Fruit fly (Drosophila melanogaster) whole organism, embryonic: ENCODE results near the gene CG7058.
A peak's percentile ranks its signal among the peaks of the same experiment; 100 is the strongest.

ENCODE experiments used
- Adf1 ChIP-seq: fragments of 200-800 bp; sonication (Bioruptor generic); IDR thresholded peaks from 2 replicates; pipeline ENCODE4 v1.3.6; 2022; ENCODE audit warnings: missing biosample characterization, missing genetic modification characterization
- Asciz ChIP-seq: fragments of 200-800 bp; sonication (Bioruptor generic); optimal IDR thresholded peaks from 2 replicates; lab custom pipeline; 2017; ENCODE audit warnings: missing biosample characterization, mild to moderate bottlenecking, missing genetic modification characterization, missing genetic modification reagents
- B-H1 ChIP-seq: fragments of 200-800 bp; sonication (Bioruptor generic); IDR thresholded peaks from 3 replicates; pipeline ENCODE4 v1.3.6; 2022; ENCODE audit warnings: missing biosample characterization, missing genetic modification characterization
- CG10462 ChIP-seq: fragments of 200-800 bp; sonication (Bioruptor generic); optimal IDR thresholded peaks from 2 replicates; lab custom pipeline; 2016; ENCODE audit warnings: missing biosample characterization, missing genetic modification characterization
- CG10543 ChIP-seq: fragments of 200-800 bp; sonication (Bioruptor generic); optimal IDR thresholded peaks from 3 replicates; lab custom pipeline; 2017; ENCODE audit warnings: missing biosample characterization, mild to moderate bottlenecking, missing genetic modification characterization, moderate library complexity
- CG10959 ChIP-seq: fragments of 200-800 bp; sonication (Bioruptor generic); IDR thresholded peaks from 2 replicates; pipeline ENCODE4 v1.3.6; 2022; ENCODE audit warnings: missing biosample characterization, missing genetic modification characterization
- CG11085 ChIP-seq: fragments of 200-800 bp; sonication (Bioruptor generic); IDR thresholded peaks from 2 replicates; pipeline ENCODE4 v1.3.6; 2022; ENCODE audit warnings: missing biosample characterization, missing genetic modification characterization
- CG12071 ChIP-seq: fragments of 200-800 bp; sonication (Bioruptor generic); optimal IDR thresholded peaks from 3 replicates; lab custom pipeline; 2018; ENCODE audit warnings: missing biosample characterization, mild to moderate bottlenecking, missing genetic modification characterization
- CG12744 ChIP-seq: fragments of 200-800 bp; sonication (Bioruptor generic); optimal IDR thresholded peaks from 2 replicates; lab custom pipeline; 2016; ENCODE audit warnings: missing biosample characterization, missing genetic modification characterization
- CG13894 ChIP-seq: fragments of 200-800 bp; sonication (Bioruptor generic); optimal IDR thresholded peaks from 3 replicates; lab custom pipeline; 2018; ENCODE audit warnings: missing biosample characterization, mild to moderate bottlenecking, missing genetic modification characterization, moderate library complexity
- CG15073 ChIP-seq: fragments of 200-800 bp; sonication (Bioruptor generic); optimal IDR thresholded peaks from 2 replicates; lab custom pipeline; 2016; ENCODE audit warnings: missing biosample characterization, missing genetic modification characterization
- CG15479 ChIP-seq: fragments of 200-800 bp; sonication (Bioruptor generic); optimal IDR thresholded peaks from 3 replicates; lab custom pipeline; 2019; ENCODE audit warnings: missing biosample characterization, mild to moderate bottlenecking, missing genetic modification characterization, moderate library complexity
- CG1647 ChIP-seq: fragments of 200-800 bp; sonication (Bioruptor generic); optimal IDR thresholded peaks from 3 replicates; lab custom pipeline; 2016; ENCODE audit warnings: missing biosample characterization, missing genetic modification characterization
- CG17361 ChIP-seq: fragments of 200-800 bp; sonication (Bioruptor generic); IDR thresholded peaks from 3 replicates; pipeline ENCODE4 v1.3.6; 2022; ENCODE audit warnings: missing biosample characterization, missing genetic modification characterization
- CG17568 ChIP-seq: fragments of 200-800 bp; sonication (Bioruptor generic); optimal IDR thresholded peaks from 2 replicates; lab custom pipeline; 2018; ENCODE audit warnings: missing biosample characterization, mild to moderate bottlenecking, missing genetic modification characterization, moderate library complexity
- CG32767 ChIP-seq: fragments of 200-800 bp; sonication (Bioruptor generic); IDR thresholded peaks from 2 replicates; pipeline ENCODE4 v1.3.6; 2022; ENCODE audit warnings: missing biosample characterization, missing genetic modification characterization
- CG3281 ChIP-seq: fragments of 200-800 bp; sonication (Bioruptor generic); optimal IDR thresholded peaks from 3 replicates; lab custom pipeline; 2017; ENCODE audit warnings: missing biosample characterization, mild to moderate bottlenecking, missing genetic modification characterization
- CG42726 ChIP-seq: fragments of 200-800 bp; sonication (Bioruptor generic); IDR thresholded peaks from 2 replicates; pipeline ENCODE4 v1.3.6; 2022; ENCODE audit warnings: missing biosample characterization, missing genetic modification characterization; ENCODE audit not compliant: partially characterized antibody
- CG4282 ChIP-seq: fragments of 200-800 bp; sonication (Bioruptor generic); optimal IDR thresholded peaks from 2 replicates; lab custom pipeline; 2016; ENCODE audit warnings: missing biosample characterization, missing genetic modification characterization
- CG7745 ChIP-seq: fragments of 200-800 bp; sonication (Bioruptor generic); optimal IDR thresholded peaks from 2 replicates; lab custom pipeline; 2018; ENCODE audit warnings: missing biosample characterization, mild to moderate bottlenecking, missing genetic modification characterization, moderate library complexity
- CG8089 ChIP-seq: fragments of 200-800 bp; sonication (Bioruptor generic); optimal IDR thresholded peaks from 3 replicates; lab custom pipeline; 2016; ENCODE audit warnings: missing biosample characterization, missing genetic modification characterization
- CG8359 ChIP-seq: fragments of 200-800 bp; sonication (Bioruptor generic); optimal IDR thresholded peaks from 2 replicates; lab custom pipeline; 2017; ENCODE audit warnings: missing biosample characterization, mild to moderate bottlenecking, missing genetic modification characterization, borderline replicate concordance
- Dip3 ChIP-seq: fragments of 200-800 bp; sonication (Bioruptor generic); optimal IDR thresholded peaks from 3 replicates; lab custom pipeline; 2016; ENCODE audit warnings: missing biosample characterization, missing genetic modification characterization
- Doc2 ChIP-seq: fragments of 200-800 bp; sonication (Bioruptor generic); IDR thresholded peaks from 2 replicates; pipeline ENCODE4 v1.3.6; 2022; ENCODE audit warnings: missing biosample characterization, missing genetic modification characterization
- Doc3 ChIP-seq: fragments of 200-800 bp; sonication (Bioruptor generic); IDR thresholded peaks from 3 replicates; pipeline ENCODE4 v1.3.6; 2022; ENCODE audit warnings: missing biosample characterization, missing genetic modification characterization; ENCODE audit not compliant: partially characterized antibody
- Dp ChIP-seq: fragments of 200-800 bp; sonication (Bioruptor generic); optimal IDR thresholded peaks from 2 replicates; lab custom pipeline; 2018; ENCODE audit warnings: missing biosample characterization, mild to moderate bottlenecking, missing genetic modification characterization, moderate library complexity
- Dref ChIP-seq: fragments of 200-800 bp; sonication (Bioruptor generic); IDR thresholded peaks from 2 replicates; pipeline ENCODE4 v1.3.6; 2022; ENCODE audit warnings: missing biosample characterization, missing genetic modification characterization
- Gug ChIP-seq: fragments of 200-800 bp; sonication (Bioruptor generic); IDR thresholded peaks from 4 replicates; pipeline ENCODE4 v1.3.6; 2022; ENCODE audit warnings: missing biosample characterization, missing genetic modification characterization
- H15 ChIP-seq: fragments of 200-800 bp; sonication (Bioruptor generic); IDR thresholded peaks from 3 replicates; pipeline ENCODE4 v1.3.6; 2022; ENCODE audit warnings: missing biosample characterization, missing genetic modification characterization
- Hr3 ChIP-seq: fragments of 200-800 bp; sonication (Bioruptor generic); optimal IDR thresholded peaks from 3 replicates; lab custom pipeline; 2016; ENCODE audit warnings: missing biosample characterization, missing genetic modification characterization
- Hsf ChIP-seq: fragments of 200-800 bp; sonication (Bioruptor generic); optimal IDR thresholded peaks from 3 replicates; lab custom pipeline; 2016; ENCODE audit warnings: missing biosample characterization, missing genetic modification characterization
- MESR4 ChIP-seq: fragments of 200-800 bp; sonication (Bioruptor generic); optimal IDR thresholded peaks from 2 replicates; lab custom pipeline; 2018; ENCODE audit warnings: missing biosample characterization, mild to moderate bottlenecking, missing genetic modification characterization, moderate library complexity
- Mad ChIP-seq: fragments of 200-800 bp; sonication (Bioruptor generic); optimal IDR thresholded peaks from 2 replicates; lab custom pipeline; 2016; ENCODE audit warnings: missing biosample characterization, missing genetic modification characterization
- Mes4 ChIP-seq: fragments of 200-800 bp; sonication (Bioruptor generic); optimal IDR thresholded peaks from 2 replicates; lab custom pipeline; 2016; ENCODE audit warnings: missing biosample characterization, missing genetic modification characterization
- Scr ChIP-seq: fragments of 200-800 bp; sonication (Bioruptor generic); IDR thresholded peaks from 2 replicates; pipeline ENCODE4 v1.3.6; 2022; ENCODE audit warnings: missing biosample characterization, missing genetic modification characterization; ENCODE audit not compliant: partially characterized antibody
- Sry-δ ChIP-seq: fragments of 200-800 bp; sonication (Bioruptor generic); optimal IDR thresholded peaks from 2 replicates; lab custom pipeline; 2016; ENCODE audit warnings: missing biosample characterization, missing genetic modification characterization
- ase ChIP-seq: fragments of 200-800 bp; sonication (Bioruptor generic); IDR thresholded peaks from 3 replicates; pipeline ENCODE4 v1.3.6; 2022; ENCODE audit warnings: missing biosample characterization, missing genetic modification characterization
- bbx ChIP-seq: fragments of 200-800 bp; sonication (Bioruptor generic); IDR thresholded peaks from 2 replicates; pipeline ENCODE4 v1.3.6; 2022; ENCODE audit warnings: missing biosample characterization, missing genetic modification characterization; ENCODE audit not compliant: partially characterized antibody
- chm ChIP-seq: fragments of 200-800 bp; sonication (Bioruptor generic); IDR thresholded peaks from 2 replicates; pipeline ENCODE4 v1.3.6; 2022; ENCODE audit warnings: missing biosample characterization, missing genetic modification characterization
- cwo ChIP-seq: fragments of 200-800 bp; sonication (Bioruptor generic); optimal IDR thresholded peaks from 3 replicates; lab custom pipeline; 2017; ENCODE audit warnings: missing biosample characterization, missing genetic modification characterization, mild to moderate bottlenecking, moderate library complexity, missing genetic modification reagents
- danr ChIP-seq: fragments of 200-800 bp; sonication (Bioruptor generic); IDR thresholded peaks from 2 replicates; pipeline ENCODE4 v1.3.6; 2022; ENCODE audit warnings: missing biosample characterization, missing genetic modification characterization
- dm ChIP-seq: fragments of 200-800 bp; sonication (Bioruptor generic); optimal IDR thresholded peaks from 3 replicates; lab custom pipeline; 2016; ENCODE audit warnings: missing biosample characterization, missing genetic modification characterization
- dmrt99B ChIP-seq: fragments of 200-800 bp; sonication (Bioruptor generic); optimal IDR thresholded peaks from 2 replicates; lab custom pipeline; 2018; ENCODE audit warnings: missing biosample characterization, mild to moderate bottlenecking, missing genetic modification characterization, moderate library complexity
- dpn ChIP-seq, 2 experiments: fragments of 200-800 bp; sonication (Bioruptor generic); optimal IDR thresholded peaks; 3 replicates each; lab custom pipeline; 2016; ENCODE audit warnings: missing biosample characterization in 2 of 2, missing genetic modification characterization in 2 of 2
- lmd ChIP-seq: fragments of 200-800 bp; sonication (Bioruptor generic); IDR thresholded peaks from 2 replicates; pipeline ENCODE4 v1.3.6; 2022; ENCODE audit warnings: missing biosample characterization, missing genetic modification characterization
- phol ChIP-seq: fragments of 200-800 bp; sonication (Bioruptor generic); optimal IDR thresholded peaks from 3 replicates; lab custom pipeline; 2018; ENCODE audit warnings: missing biosample characterization, mild to moderate bottlenecking, missing genetic modification characterization, moderate library complexity
- schlank ChIP-seq: fragments of 200-800 bp; sonication (Bioruptor generic); optimal IDR thresholded peaks from 2 replicates; lab custom pipeline; 2018; ENCODE audit warnings: missing biosample characterization, mild to moderate bottlenecking, missing genetic modification characterization
- sens ChIP-seq: fragments of 200-800 bp; sonication (Bioruptor generic); peaks from one replicate; lab custom pipeline; 2016; ENCODE audit warnings: missing biosample characterization, missing genetic modification characterization
- stc ChIP-seq: fragments of 200-800 bp; sonication (Bioruptor generic); IDR thresholded peaks from 2 replicates; pipeline ENCODE4 v1.3.6; 2022; ENCODE audit warnings: missing biosample characterization, missing genetic modification characterization

The CG7058 gene

DNA sequence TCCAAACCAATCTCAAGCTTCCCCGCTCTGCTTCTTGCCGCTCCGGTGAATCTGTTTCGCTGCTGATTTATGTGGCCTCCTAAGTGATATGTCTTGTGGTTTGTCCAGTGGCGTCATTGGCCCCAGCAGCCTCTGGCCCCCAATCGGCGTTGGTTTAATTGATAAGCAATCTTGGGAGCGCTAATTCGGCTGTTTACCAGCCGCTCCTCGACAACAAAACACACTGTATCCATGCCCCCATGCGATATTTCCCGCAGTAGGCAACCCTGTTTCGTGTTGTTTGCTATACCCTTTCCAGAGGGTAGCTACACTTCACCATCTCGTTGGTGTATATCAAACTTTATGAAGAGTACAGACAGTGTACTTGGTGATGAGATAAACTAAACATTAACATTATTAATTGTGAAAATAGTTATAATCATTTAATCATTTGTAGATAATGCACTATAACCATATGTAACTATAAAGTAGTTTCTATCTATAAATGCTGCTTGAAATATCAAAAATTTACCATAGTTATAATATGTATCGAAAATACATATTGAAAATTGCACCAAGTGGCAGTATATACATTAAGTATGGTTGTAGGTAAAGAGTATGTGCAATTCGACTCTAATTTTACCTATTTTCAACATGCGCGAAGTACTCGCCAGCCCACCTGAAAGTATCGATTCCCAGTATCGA is 42.0 kb downstream of the CG7058 start, which contains the start of gene shop (continued):
- TF ChIP-seq Adf1 (GFP tag; lab: Robert Waterston, UW) (no peak), CG11085 (GFP tag; lab: Robert Waterston, UW) (no peak), CG4282 (GFP tag; lab: Kevin White, UChicago) (no peak), Hsf (peak; percentile 84), lmd (GFP tag; lab: Robert Waterston, UW) (peak; percentile 84), dmrt99B (tag; lab: Kevin White, UChicago) (peak; percentile 89), cwo (GFP tag; lab: Kevin White, UChicago) (peak; percentile 82), chm (GFP tag; lab: Robert Waterston, UW) (0 out of 2 replicates have a peak, but pooled peaks have one; percentile 45), CG17568 (GFP tag; lab: Kevin White, UChicago) (no peak), CG42726 (GFP tag; lab: Robert Waterston, UW) (0 out of 2 replicates have a peak, but pooled peaks have one; percentile 46), Asciz (peak; percentile 81), schlank (tag; lab: Kevin White, UChicago) (peak; percentile 61), CG12071 (peak; percentile 58), Dip3 (GFP tag; lab: Kevin White, UChicago) (peak; percentile 73), dpn (GFP tag; optimal IDR thresholded peaks at IDR 0.05; lab: Kevin White, UChicago) (peak; percentile 73 to 92), B-H1 (0 out of 3 replicates have a peak, but pooled peaks have one; percentile 16), MESR4 (no peak), CG3281 (GFP tag; lab: Kevin White, UChicago) (peak; percentile 90), CG8359 (peak; percentile 47), CG1647 (GFP tag; lab: Kevin White, UChicago) (peak; percentile 64), CG32767 (peak; percentile 76; the same call in 1 of the 2 replicates), CG7745 (tag; lab: Kevin White, UChicago) (no peak), Dp (no peak), Gug (GFP tag; lab: Robert Waterston, UW) (peak; percentile 76), CG10959 (GFP tag; lab: Robert Waterston, UW) (peak; percentile 16; the same call in 1 of the 2 replicates), Dref (GFP tag; lab: Robert Waterston, UW) (peak; percentile 52), Hr3 (peak; percentile 86), stc (GFP tag; lab: Robert Waterston, UW) (peak; percentile 52), CG15073 (no peak), CG17361 (GFP tag; lab: Robert Waterston, UW) (peak; percentile 97), Mes4 (GFP tag; lab: Kevin White, UChicago) (peak; percentile 65), Doc3 (GFP tag; lab: Robert Waterston, UW) (peak; percentile 52), Sry-δ (peak; percentile 37), CG8089 (GFP tag; lab: Kevin White, UChicago) (peak; percentile 46), Mad (GFP tag; lab: Kevin White, UChicago) (peak; percentile 67), CG13894 (tag; lab: Kevin White, UChicago) (peak; percentile 46), CG10462 (peak; percentile 64), H15 (GFP tag; lab: Robert Waterston, UW) (peak; percentile 47; the same call in 1 of the 3 replicates), CG15479 (no peak), Scr (GFP tag; lab: Robert Waterston, UW) (peak; percentile 38), dm (GFP tag; lab: Kevin White, UChicago) (peak; percentile 73), CG12744 (GFP tag; lab: Kevin White, UChicago) (peak; percentile 35), Doc2 (no peak), phol (tag; lab: Kevin White, UChicago) (peak; percentile 89), CG10543 (GFP tag; lab: Kevin White, UChicago) (peak; percentile 89), ase (GFP tag; lab: Robert Waterston, UW) (peak; percentile 71; the same call in 1 of the 3 replicates), danr (GFP tag; lab: Robert Waterston, UW) (peak; percentile 53; the same call in 1 of the 2 replicates), sens (GFP tag; lab: Kevin White, UChicago) (peak; percentile 91), bbx (GFP tag; lab: Robert Waterston, UW) (peak; percentile 36; the same call in 1 of the 2 replicates)
